Fruit fly (Drosophila melanogaster) whole organism, embryonic: ENCODE measurements around the gene CG7739.
A peak's percentile ranks its signal among the peaks of the same experiment; 100 is the strongest.

Experiments used
- CG10274 ChIP-seq: fragments of 200-800 bp; sonication (Bioruptor generic); optimal IDR thresholded peaks from 3 replicates; lab custom pipeline; 2017; ENCODE audit warnings: missing biosample characterization, mild to moderate bottlenecking, missing genetic modification characterization
- CG10431 ChIP-seq: fragments of 200-800 bp; sonication (Bioruptor generic); optimal IDR thresholded peaks from 3 replicates; lab custom pipeline; 2018; ENCODE audit warnings: missing biosample characterization, mild to moderate bottlenecking, missing genetic modification characterization
- CG12219 ChIP-seq: fragments of 200-800 bp; sonication (Bioruptor generic); optimal IDR thresholded peaks from 3 replicates; lab custom pipeline; 2018; ENCODE audit warnings: missing biosample characterization, mild to moderate bottlenecking, missing genetic modification characterization
- CG13624 ChIP-seq: fragments of 200-800 bp; sonication (Bioruptor generic); optimal IDR thresholded peaks from 2 replicates; lab custom pipeline; 2016; ENCODE audit warnings: missing biosample characterization, missing genetic modification characterization
- CG14667 ChIP-seq: fragments of 200-800 bp; sonication (Bioruptor generic); IDR thresholded peaks from 2 replicates; pipeline ENCODE4 v1.3.6; 2022; ENCODE audit warnings: missing biosample characterization, missing genetic modification characterization
- CG1603 ChIP-seq: fragments of 200-800 bp; sonication (Bioruptor generic); optimal IDR thresholded peaks from 2 replicates; lab custom pipeline; 2019; ENCODE audit warnings: missing biosample characterization, mild to moderate bottlenecking, missing genetic modification characterization, moderate library complexity
- CG2202 ChIP-seq: fragments of 200-800 bp; sonication (Bioruptor generic); optimal IDR thresholded peaks from 2 replicates; lab custom pipeline; 2018; ENCODE audit warnings: missing biosample characterization, mild to moderate bottlenecking, missing genetic modification characterization
- CG2678 ChIP-seq: fragments of 200-800 bp; sonication (Bioruptor generic); optimal IDR thresholded peaks from 3 replicates; lab custom pipeline; 2019; ENCODE audit warnings: missing biosample characterization, mild to moderate bottlenecking, missing genetic modification characterization, moderate library complexity
- CG3163 ChIP-seq: fragments of 200-800 bp; sonication (Bioruptor generic); optimal IDR thresholded peaks from 3 replicates; lab custom pipeline; 2016; ENCODE audit warnings: missing biosample characterization, missing genetic modification characterization
- CG3281 ChIP-seq: fragments of 200-800 bp; sonication (Bioruptor generic); optimal IDR thresholded peaks from 3 replicates; lab custom pipeline; 2017; ENCODE audit warnings: missing biosample characterization, mild to moderate bottlenecking, missing genetic modification characterization
- CG33557 ChIP-seq: fragments of 200-800 bp; sonication (Bioruptor generic); optimal IDR thresholded peaks from 2 replicates; lab custom pipeline; 2019; ENCODE audit warnings: missing biosample characterization, mild to moderate bottlenecking, missing genetic modification characterization, moderate library complexity
- CG4820 ChIP-seq: fragments of 200-800 bp; sonication (Bioruptor generic); optimal IDR thresholded peaks from 3 replicates; lab custom pipeline; 2016; ENCODE audit warnings: missing biosample characterization, missing genetic modification characterization
- CG4854 ChIP-seq: fragments of 200-800 bp; sonication (Bioruptor generic); optimal IDR thresholded peaks from 2 replicates; lab custom pipeline; 2016; ENCODE audit warnings: missing biosample characterization, missing genetic modification characterization, inconsistent platforms
- CG6175 ChIP-seq: fragments of 200-800 bp; sonication (Bioruptor generic); IDR thresholded peaks from 3 replicates; pipeline ENCODE4 v1.3.6; 2022; ENCODE audit warnings: missing biosample characterization, missing genetic modification characterization
- CG6654 ChIP-seq: fragments of 200-800 bp; sonication (Bioruptor generic); optimal IDR thresholded peaks from 2 replicates; lab custom pipeline; 2017; ENCODE audit warnings: missing biosample characterization, mild to moderate bottlenecking, missing genetic modification characterization
- CG7556 ChIP-seq: fragments of 200-800 bp; sonication (Bioruptor generic); optimal IDR thresholded peaks from 2 replicates; lab custom pipeline; 2017; ENCODE audit warnings: missing biosample characterization, mild to moderate bottlenecking, missing genetic modification characterization
- CG7786 ChIP-seq: fragments of 200-800 bp; sonication (Bioruptor generic); optimal IDR thresholded peaks from 2 replicates; lab custom pipeline; 2016; ENCODE audit warnings: missing biosample characterization, missing genetic modification characterization
- CG8765 ChIP-seq: fragments of 200-800 bp; sonication (Bioruptor generic); IDR thresholded peaks from 2 replicates; pipeline ENCODE4 v1.3.6; 2022; ENCODE audit warnings: missing biosample characterization, missing genetic modification characterization
- CG9797 ChIP-seq: fragments of 200-800 bp; sonication (Bioruptor generic); optimal IDR thresholded peaks from 3 replicates; lab custom pipeline; 2018; ENCODE audit warnings: missing biosample characterization, mild to moderate bottlenecking, missing genetic modification characterization
- CG9876 ChIP-seq: fragments of 200-800 bp; sonication (Bioruptor generic); optimal IDR thresholded peaks from 2 replicates; lab custom pipeline; 2016; ENCODE audit warnings: missing biosample characterization, missing genetic modification characterization
- CTCF ChIP-seq: fragments of 200-800 bp; sonication (Bioruptor generic); optimal IDR thresholded peaks from 2 replicates; lab custom pipeline; 2017; ENCODE audit warnings: missing biosample characterization, mild to moderate bottlenecking, missing genetic modification characterization, moderate library complexity
- D19B ChIP-seq: fragments of 200-800 bp; sonication (Bioruptor generic); optimal IDR thresholded peaks from 2 replicates; lab custom pipeline; 2017; ENCODE audit warnings: missing biosample characterization, mild to moderate bottlenecking, missing genetic modification characterization
- Ets97D ChIP-seq: fragments of 200-800 bp; sonication (Bioruptor generic); optimal IDR thresholded peaks from 3 replicates; lab custom pipeline; 2016; ENCODE audit warnings: missing biosample characterization, missing genetic modification characterization
- Hand ChIP-seq: fragments of 200-800 bp; sonication (Bioruptor generic); optimal IDR thresholded peaks from 2 replicates; lab custom pipeline; 2017; ENCODE audit warnings: mild to moderate bottlenecking, missing biosample characterization, missing genetic modification reagents, missing genetic modification characterization
- Max ChIP-seq: fragments of 200-800 bp; sonication (Bioruptor generic); optimal IDR thresholded peaks from 2 replicates; lab custom pipeline; 2016; ENCODE audit warnings: missing biosample characterization, mild to moderate bottlenecking, missing genetic modification characterization
- Med ChIP-seq: fragments of 200-800 bp; sonication (Bioruptor generic); peaks from one replicate; lab custom pipeline; 2016; ENCODE audit warnings: missing biosample characterization, missing genetic modification characterization, mild to moderate bottlenecking, inconsistent platforms, moderate library complexity
- NC2β ChIP-seq: fragments of 200-800 bp; sonication (Bioruptor generic); optimal IDR thresholded peaks from 2 replicates; lab custom pipeline; 2016; ENCODE audit warnings: missing biosample characterization, missing genetic modification characterization
- NK7.1 ChIP-seq: fragments of 200-800 bp; sonication (Bioruptor generic); optimal IDR thresholded peaks from 3 replicates; lab custom pipeline; 2016; ENCODE audit warnings: missing biosample characterization, missing genetic modification characterization
- Ptx1 ChIP-seq: fragments of 200-800 bp; sonication (Bioruptor generic); IDR thresholded peaks from 2 replicates; pipeline ENCODE4 v1.3.6; 2022; ENCODE audit warnings: missing biosample characterization, missing genetic modification characterization
- Sox100B ChIP-seq: fragments of 200-800 bp; sonication (Bioruptor generic); optimal IDR thresholded peaks from 3 replicates; lab custom pipeline; 2018; ENCODE audit warnings: missing biosample characterization, mild to moderate bottlenecking, missing genetic modification characterization
- Stat92E ChIP-seq, 3 experiments: fragments of >200 bp in 2 of 3; fragments of 200-800 bp in 1 of 3; sonication (Bioruptor generic) in 1 of 3; optimal IDR thresholded peaks; 2 replicates each; lab custom pipeline; 2017 to 2019; ENCODE audit warnings: missing biosample characterization in 3 of 3, missing genetic modification characterization in 3 of 3, mild to moderate bottlenecking in 1 of 3, moderate library complexity in 1 of 3
- fd64A ChIP-seq: fragments of 200-800 bp; sonication (Bioruptor generic); optimal IDR thresholded peaks from 3 replicates; lab custom pipeline; 2018; ENCODE audit warnings: missing biosample characterization, mild to moderate bottlenecking, missing genetic modification characterization
- gfzf ChIP-seq: fragments of 200-800 bp; sonication (Bioruptor generic); optimal IDR thresholded peaks from 2 replicates; lab custom pipeline; 2016; ENCODE audit warnings: missing biosample characterization, mild to moderate bottlenecking, missing genetic modification characterization, moderate library complexity
- hkb ChIP-seq, 2 experiments: fragments of 200-800 bp in 1 of 2; fragments of >200 bp in 1 of 2; sonication (Bioruptor generic) in 1 of 2; IDR thresholded peaks in 1 of 2; optimal IDR thresholded peaks in 1 of 2; 2 replicates each; pipeline versions ENCODE4 v1.3.6 to Lab custom; 2017 to 2022; ENCODE audit warnings: missing biosample characterization in 1 of 2, missing genetic modification characterization in 1 of 2
- jumu ChIP-seq: fragments of 200-800 bp; sonication (Bioruptor generic); optimal IDR thresholded peaks from 3 replicates; lab custom pipeline; 2016; ENCODE audit warnings: missing biosample characterization, missing genetic modification characterization
- kah ChIP-seq: fragments of 200-800 bp; sonication (Bioruptor generic); optimal IDR thresholded peaks from 2 replicates; lab custom pipeline; 2018; ENCODE audit warnings: missing biosample characterization, mild to moderate bottlenecking, missing genetic modification characterization
- kni ChIP-seq: fragments of 200-800 bp; sonication (Bioruptor generic); optimal IDR thresholded peaks from 3 replicates; lab custom pipeline; 2017; ENCODE audit warnings: mild to moderate bottlenecking, missing biosample characterization, missing genetic modification reagents, missing genetic modification characterization
- phol ChIP-seq: fragments of 200-800 bp; sonication (Bioruptor generic); optimal IDR thresholded peaks from 3 replicates; lab custom pipeline; 2018; ENCODE audit warnings: missing biosample characterization, mild to moderate bottlenecking, missing genetic modification characterization, moderate library complexity
- run ChIP-seq: fragments of 200-800 bp; sonication (Bioruptor generic); optimal IDR thresholded peaks from 3 replicates; lab custom pipeline; 2018; ENCODE audit warnings: missing biosample characterization, mild to moderate bottlenecking, missing genetic modification characterization
- schlank ChIP-seq: fragments of 200-800 bp; sonication (Bioruptor generic); optimal IDR thresholded peaks from 2 replicates; lab custom pipeline; 2018; ENCODE audit warnings: missing biosample characterization, mild to moderate bottlenecking, missing genetic modification characterization
- sd ChIP-seq: fragments of 200-800 bp; sonication (Bioruptor generic); optimal IDR thresholded peaks from 3 replicates; lab custom pipeline; 2018; ENCODE audit warnings: missing biosample characterization, mild to moderate bottlenecking, missing genetic modification characterization, moderate library complexity
- sim ChIP-seq: fragments of 200-800 bp; sonication (Bioruptor generic); IDR thresholded peaks from 2 replicates; pipeline ENCODE4 v1.3.6; 2022; ENCODE audit warnings: missing biosample characterization, missing genetic modification characterization
- so ChIP-seq: fragments of 200-800 bp; sonication (Bioruptor generic); IDR thresholded peaks from 3 replicates; pipeline ENCODE4 v1.3.6; 2022; ENCODE audit warnings: missing biosample characterization, missing genetic modification characterization
- sug ChIP-seq: fragments of 200-800 bp; optimal IDR thresholded peaks from 2 replicates; lab custom pipeline; 2019; ENCODE audit warnings: missing biosample characterization, mild to moderate bottlenecking, missing genetic modification characterization, moderate library complexity
- tap ChIP-seq: fragments of 200-800 bp; optimal IDR thresholded peaks from 3 replicates; lab custom pipeline; 2019; ENCODE audit warnings: missing biosample characterization, mild to moderate bottlenecking, missing genetic modification characterization, moderate library complexity
- toy ChIP-seq: fragments of 200-800 bp; sonication (Bioruptor generic); IDR thresholded peaks from 2 replicates; pipeline ENCODE4 v1.3.6; 2022; ENCODE audit warnings: missing biosample characterization, missing genetic modification characterization
- trh ChIP-seq: fragments of 200-800 bp; sonication (Bioruptor generic); optimal IDR thresholded peaks from 2 replicates; lab custom pipeline; 2016; ENCODE audit warnings: missing biosample characterization, missing genetic modification characterization
- usp ChIP-seq: fragments of >200 bp; optimal IDR thresholded peaks from 2 replicates; lab custom pipeline; 2017; ENCODE audit warnings: missing biosample characterization, missing genetic modification characterization
- vnd ChIP-seq: fragments of 200-800 bp; sonication (Bioruptor generic); IDR thresholded peaks from 3 replicates; pipeline ENCODE4 v1.3.6; 2022; ENCODE audit warnings: missing biosample characterization, missing genetic modification characterization; ENCODE audit not compliant: partially characterized antibody
- wek ChIP-seq: fragments of 200-800 bp; sonication (Bioruptor generic); optimal IDR thresholded peaks from 3 replicates; lab custom pipeline; 2018; ENCODE audit warnings: missing biosample characterization, mild to moderate bottlenecking, missing genetic modification characterization, moderate library complexity

Gene CG7739

DNA sequence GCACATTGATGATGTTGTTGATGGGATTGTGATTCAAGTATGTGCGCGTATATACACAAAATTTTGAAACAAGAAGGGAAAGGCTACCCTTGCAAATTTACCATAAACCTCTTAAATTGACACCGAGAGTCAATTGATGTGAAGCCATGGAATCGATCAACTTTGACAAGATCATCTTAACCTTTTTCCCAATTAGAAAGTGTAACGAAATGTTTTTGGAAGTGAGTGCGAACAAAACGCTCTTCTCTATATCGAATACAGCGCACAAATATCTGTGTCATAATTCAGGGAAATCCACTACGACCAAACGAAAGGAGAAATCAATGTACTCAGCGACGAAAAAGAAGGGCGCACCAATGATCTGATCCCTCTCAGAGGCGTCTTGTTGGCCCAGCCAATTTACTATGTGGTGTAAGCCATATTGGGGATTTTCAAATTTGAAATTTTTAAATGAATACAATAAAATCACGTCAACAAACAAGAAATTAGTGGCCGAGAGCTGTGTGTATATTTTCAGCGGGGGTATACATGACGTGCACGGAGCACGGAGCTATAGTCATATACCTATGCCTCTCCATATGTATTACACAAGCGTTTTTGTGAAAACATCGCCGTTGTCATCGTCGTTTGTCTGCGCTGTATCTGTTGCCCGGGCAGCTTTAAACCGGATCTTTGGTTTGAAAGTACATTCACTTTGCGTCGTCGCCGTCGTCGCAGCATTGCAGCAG is 29.3 kb downstream of the CG7739 start (continued):
- TF ChIP-seq kni (GFP tag; lab: Kevin White, UChicago) (no peak), CG13624 (peak; percentile 1), hkb (optimal IDR thresholded peaks at IDR 0.05; lab: Kevin White, UChicago) (no peak), hkb (GFP tag; IDR thresholded peaks at IDR 0.05; lab: Robert Waterston, UW) (peak; percentile 27; the same call in 1 of the 2 replicates), Med (GFP tag; lab: Kevin White, UChicago) (peak; percentile 86), CG4820 (no peak), CG3163 (GFP tag; lab: Kevin White, UChicago) (peak; percentile 16), CG14667 (GFP tag; lab: Robert Waterston, UW) (no peak), CG7556 (GFP tag; lab: Kevin White, UChicago) (no peak), D19B (GFP tag; lab: Kevin White, UChicago) (peak; percentile 11), CG10274 (peak; percentile 99), run (tag; lab: Kevin White, UChicago) (no peak), tap (tag; lab: Kevin White, UChicago) (peak; percentile 43), Stat92E (GFP tag; optimal IDR thresholded peaks at IDR 0.05; lab: Kevin White, UChicago) (no peak), schlank (tag; lab: Kevin White, UChicago) (no peak), CG33557 (peak; percentile 34), phol (tag; lab: Kevin White, UChicago) (peak; percentile 10), CG6175 (GFP tag; lab: Robert Waterston, UW) (no peak), Ets97D (GFP tag; lab: Kevin White, UChicago) (no peak), sd (no peak), CG7786 (peak; percentile 53), CG9876 (GFP tag; lab: Kevin White, UChicago) (no peak), CG10431 (peak; percentile 74), NC2β (GFP tag; lab: Kevin White, UChicago) (no peak), wek (GFP tag; lab: Kevin White, UChicago) (no peak), jumu (GFP tag; lab: Kevin White, UChicago) (no peak), CG3281 (GFP tag; lab: Kevin White, UChicago) (peak; percentile 26), sim (GFP tag; lab: Robert Waterston, UW) (no peak), Sox100B (GFP tag; lab: Kevin White, UChicago) (peak; percentile 28), gfzf (GFP tag; lab: Kevin White, UChicago) (no peak), fd64A (GFP tag; lab: Kevin White, UChicago) (peak; percentile 42), CG12219 (GFP tag; lab: Kevin White, UChicago) (peak; percentile 19), trh (GFP tag; lab: Kevin White, UChicago) (no peak), Ptx1 (GFP tag; lab: Robert Waterston, UW) (peak; percentile 36; the same call in 1 of the 2 replicates), usp (GFP tag; lab: Kevin White, UChicago) (no peak), CTCF (no peak), sug (tag; lab: Kevin White, UChicago) (no peak), kah (GFP tag; lab: Kevin White, UChicago) (no peak), Max (GFP tag; lab: Kevin White, UChicago) (peak; percentile 1), vnd (no peak), toy (GFP tag; lab: Robert Waterston, UW) (0 out of 2 replicates have a peak, but pooled peaks have one; percentile 17), CG6654 (no peak), CG1603 (peak; percentile 36), NK7.1 (no peak), CG2678 (tag; lab: Kevin White, UChicago) (peak; percentile 44), Hand (no peak), CG4854 (GFP tag; lab: Kevin White, UChicago) (no peak), CG9797 (GFP tag; lab: Kevin White, UChicago) (no peak), CG2202 (tag; lab: Kevin White, UChicago) (no peak), so (peak; percentile 71; the same call in 2 of the 3 replicates), CG8765 (GFP tag; lab: Robert Waterston, UW) (no peak)
